Worm (Caenorhabditis elegans): ENCODE results near the gene his-3.

DNA sequence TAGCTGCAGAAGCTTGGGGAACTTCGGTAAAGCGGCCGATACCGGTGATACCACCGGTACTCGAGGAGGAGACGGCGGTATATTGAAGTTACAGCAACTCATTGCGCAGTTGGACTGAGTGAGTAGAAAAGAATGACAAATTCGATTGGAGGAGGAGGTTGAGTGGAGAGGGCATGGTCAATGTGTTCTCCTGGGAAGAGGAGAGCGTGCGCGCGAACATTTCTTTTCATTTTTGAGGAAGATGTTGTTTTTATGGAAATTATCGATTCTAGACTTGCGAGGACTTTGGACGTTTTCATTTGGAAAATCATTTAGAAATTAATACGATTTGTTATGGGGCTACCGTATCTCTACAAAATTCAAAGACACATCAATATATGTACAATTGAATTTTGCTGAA is 11.4 kb upstream of the his-3 start:
- TF ChIP-seq fkh-10 (GFP tag; optimal IDR thresholded peaks at IDR 0.05) (no peak), spr-3 (GFP tag; optimal IDR thresholded peaks at IDR 0.05) (no peak), egl-27 (tag; optimal IDR thresholded peaks at IDR 0.05) (no peak), lin-15B (tag; optimal IDR thresholded peaks at IDR 0.05) (no peak), mdl-1 (tag; optimal IDR thresholded peaks at IDR 0.05) (no peak), ama-1 (optimal IDR thresholded peaks at IDR 0.05) (no peak), nhr-25 (tag; optimal IDR thresholded peaks at IDR 0.05; ENCODE audit: borderline replicate concordance, insufficient read depth) (no peak), Y5F2A.4 (GFP tag; optimal IDR thresholded peaks at IDR 0.05) (no peak), nhr-237 (tag; optimal IDR thresholded peaks at IDR 0.05) (no peak), nhr-10 (tag; optimal IDR thresholded peaks at IDR 0.05) (no peak)
